Worm (Caenorhabditis elegans) whole organism, young adult: Measurements from ENCODE around the gene dyf-3.

ENCODE experiments used
- B0019.2 ChIP-seq: fragments of 200-800 bp; sonication (Bioruptor generic); conservative IDR thresholded peaks from 2 replicates; pipeline ENCODE4 v1.3.6; 2022; ENCODE audit warnings: missing genetic modification reagents, missing genetic modification characterization, missing compliant biosample characterization
- B0336.3 ChIP-seq: fragments of 200-800 bp; sonication (Bioruptor generic); IDR thresholded peaks from 2 replicates; pipeline ENCODE4 v1.3.6; 2022; ENCODE audit warnings: missing genetic modification characterization, missing compliant biosample characterization
- F39B2.1 ChIP-seq: fragments of 200-800 bp; sonication (Bioruptor generic); IDR thresholded peaks from 2 replicates; pipeline ENCODE4 v1.3.6; 2022; ENCODE audit warnings: missing genetic modification reagents, missing genetic modification characterization, missing compliant biosample characterization
- F49E8.2 ChIP-seq: sonication (generic microtip); optimal IDR thresholded peaks from 3 replicates; lab custom pipeline; 2017; ENCODE audit warnings: missing genetic modification characterization, mild to moderate bottlenecking, missing compliant biosample characterization, antibody characterized with exemption, moderate library complexity; ENCODE audit not compliant: insufficient read depth
- F52B5.7 ChIP-seq: sonication (generic microtip); optimal IDR thresholded peaks from 2 replicates; lab custom pipeline; 2016; ENCODE audit warnings: mild to moderate bottlenecking, missing genetic modification characterization, missing compliant biosample characterization
- F57C9.4 ChIP-seq: sonication (generic microtip); optimal IDR thresholded peaks from 2 replicates; lab custom pipeline; 2017; ENCODE audit warnings: mild to moderate bottlenecking, missing genetic modification characterization, missing compliant biosample characterization
- K12H6.12 ChIP-seq: fragments of 200-800 bp; sonication (Bioruptor generic); optimal IDR thresholded peaks from 2 replicates; lab custom pipeline; 2018; ENCODE audit warnings: mild to moderate bottlenecking, missing genetic modification characterization, missing compliant biosample characterization
- Y53G8AR.9 ChIP-seq: fragments of 200-800 bp; sonication (Bioruptor generic); conservative IDR thresholded peaks from 2 replicates; pipeline ENCODE4 v1.3.6; 2022; ENCODE audit warnings: missing genetic modification reagents, missing genetic modification characterization, missing compliant biosample characterization
- Y95B8A.8 ChIP-seq: fragments of 200-800 bp; sonication (Bioruptor generic); IDR thresholded peaks from 2 replicates; pipeline ENCODE4 v1.3.6; 2022; ENCODE audit warnings: missing genetic modification reagents, missing genetic modification characterization, missing compliant biosample characterization
- ama-1 ChIP-seq, 3 experiments: fragments of 150-350 bp in 1 of 3; sonication (generic microtip) in 2 of 3; optimal IDR thresholded peaks; 2 replicates each; lab custom pipeline; 2014 to 2018; ENCODE audit warnings: missing biosample characterization in 2 of 3, missing genetic modification characterization in 2 of 3, missing genetic modification reagents in 2 of 3
- atf-7 ChIP-seq: sonication (generic microtip); optimal IDR thresholded peaks from 2 replicates; lab custom pipeline; 2017; ENCODE audit warnings: mild to moderate bottlenecking, missing genetic modification characterization, missing compliant biosample characterization
- attf-3 ChIP-seq: fragments of 200-800 bp; sonication (Bioruptor generic); conservative IDR thresholded peaks from 2 replicates; pipeline ENCODE4 v1.3.6; 2022; ENCODE audit warnings: missing genetic modification reagents, missing genetic modification characterization, missing compliant biosample characterization
- bed-1 ChIP-seq: fragments of 200-800 bp; sonication (Bioruptor generic); IDR thresholded peaks from 2 replicates; pipeline ENCODE4 v1.3.6; 2022; ENCODE audit warnings: missing genetic modification reagents, missing genetic modification characterization, missing compliant biosample characterization
- bed-2 ChIP-seq: fragments of 200-800 bp; sonication (Bioruptor generic); IDR thresholded peaks from 2 replicates; pipeline ENCODE4 v1.3.6; 2022; ENCODE audit warnings: missing genetic modification reagents, missing genetic modification characterization, missing compliant biosample characterization
- cebp-2 ChIP-seq: fragments of 200-800 bp; sonication (Bioruptor generic); IDR thresholded peaks from 2 replicates; pipeline ENCODE4 v1.3.6; 2022; ENCODE audit warnings: missing genetic modification characterization, missing compliant biosample characterization
- ceh-27 ChIP-seq: fragments of 200-800 bp; sonication (Bioruptor generic); optimal IDR thresholded peaks from 2 replicates; lab custom pipeline; 2018; ENCODE audit warnings: mild to moderate bottlenecking, missing genetic modification characterization, moderate library complexity, missing compliant biosample characterization
- ceh-79 ChIP-seq: sonication (generic microtip); optimal IDR thresholded peaks from 2 replicates; lab custom pipeline; 2017; ENCODE audit warnings: mild to moderate bottlenecking, missing genetic modification characterization, missing compliant biosample characterization
- chd-7 ChIP-seq: sonication (generic microtip); optimal IDR thresholded peaks from 2 replicates; lab custom pipeline; 2016; ENCODE audit warnings: mild to moderate bottlenecking, missing genetic modification characterization, moderate library complexity, missing compliant biosample characterization
- dox-1 ChIP-seq: fragments of 200-800 bp; sonication (Bioruptor generic); IDR thresholded peaks from 2 replicates; pipeline ENCODE4 v1.3.6; 2022; ENCODE audit warnings: missing genetic modification reagents, missing genetic modification characterization, missing compliant biosample characterization
- efl-1 ChIP-seq: fragments of 150-350 bp; optimal IDR thresholded peaks from 2 replicates; lab custom pipeline; 2014; ENCODE audit warnings: missing biosample characterization, missing genetic modification reagents, missing genetic modification characterization
- egrh-3 ChIP-seq: fragments of 200-800 bp; sonication (Bioruptor generic); IDR thresholded peaks from 2 replicates; pipeline ENCODE4 v1.3.6; 2022; ENCODE audit warnings: missing genetic modification reagents, missing genetic modification characterization, missing compliant biosample characterization
- ekl-4 ChIP-seq: fragments of 200-800 bp; sonication (Bioruptor generic); IDR thresholded peaks from 2 replicates; pipeline ENCODE4 v1.3.6; 2022; ENCODE audit warnings: missing genetic modification reagents, missing genetic modification characterization, missing compliant biosample characterization
- lin-54 ChIP-seq: fragments of 200-800 bp; sonication (Bioruptor generic); optimal IDR thresholded peaks from 2 replicates; lab custom pipeline; 2018; ENCODE audit warnings: mild to moderate bottlenecking, missing genetic modification characterization, missing compliant biosample characterization
- lsl-1 ChIP-seq: fragments of 200-800 bp; sonication (Bioruptor generic); optimal IDR thresholded peaks from 2 replicates; lab custom pipeline; 2018; ENCODE audit warnings: mild to moderate bottlenecking, missing genetic modification characterization, moderate library complexity, missing compliant biosample characterization
- madf-3 ChIP-seq: fragments of 200-800 bp; sonication (Bioruptor generic); IDR thresholded peaks from 2 replicates; pipeline ENCODE4 v1.3.6; 2022; ENCODE audit warnings: missing genetic modification reagents, missing genetic modification characterization, missing compliant biosample characterization
- madf-6 ChIP-seq: fragments of 200-800 bp; sonication (Bioruptor generic); IDR thresholded peaks from 2 replicates; pipeline ENCODE4 v1.3.6; 2022; ENCODE audit warnings: missing genetic modification reagents, missing genetic modification characterization, missing compliant biosample characterization
- mcd-1 ChIP-seq: fragments of 200-800 bp; sonication (Bioruptor generic); IDR thresholded peaks from 2 replicates; pipeline ENCODE4 v1.3.6; 2022; ENCODE audit warnings: missing genetic modification reagents, missing genetic modification characterization, missing compliant biosample characterization
- nfya-2 ChIP-seq: fragments of 200-800 bp; sonication (Bioruptor generic); IDR thresholded peaks from 2 replicates; pipeline ENCODE4 v1.3.6; 2022; ENCODE audit warnings: missing genetic modification reagents, missing genetic modification characterization, missing compliant biosample characterization
- nfyb-1 ChIP-seq: fragments of 200-800 bp; sonication (Bioruptor generic); IDR thresholded peaks from 2 replicates; pipeline ENCODE4 v1.3.6; 2022; ENCODE audit warnings: missing genetic modification reagents, missing genetic modification characterization, missing compliant biosample characterization
- pbrm-1 ChIP-seq: fragments of 200-800 bp; sonication (Bioruptor generic); IDR thresholded peaks from 2 replicates; pipeline ENCODE4 v1.3.6; 2022; ENCODE audit warnings: missing genetic modification reagents, missing genetic modification characterization, missing compliant biosample characterization
- pha-4 ChIP-seq: fragments of 150-350 bp; sonication (generic microtip); optimal IDR thresholded peaks from 2 replicates; lab custom pipeline; 2014; ENCODE audit warnings: missing biosample characterization, missing genetic modification reagents, missing genetic modification characterization
- rec-8 ChIP-seq, 2 experiments: sonication (generic microtip); optimal IDR thresholded peaks; 2 replicates each; lab custom pipeline; 2016; ENCODE audit warnings: mild to moderate bottlenecking in 2 of 2, missing genetic modification characterization in 2 of 2, missing genetic modification reagents in 2 of 2, missing genotype in 2 of 2, missing biosample characterization in 1 of 2, missing compliant biosample characterization in 1 of 2, moderate library complexity in 1 of 2
- repo-1 ChIP-seq: sonication (generic microtip); optimal IDR thresholded peaks from 2 replicates; lab custom pipeline; 2017; ENCODE audit warnings: mild to moderate bottlenecking, missing genetic modification characterization, missing compliant biosample characterization
- rpc-1 ChIP-seq, 2 experiments: fragments of 150-350 bp in 1 of 2; sonication (generic microtip) in 1 of 2; optimal IDR thresholded peaks; 2 replicates each; lab custom pipeline; 2014 to 2018; ENCODE audit warnings: missing biosample characterization in 1 of 2, missing genetic modification characterization in 1 of 2, missing genetic modification reagents in 1 of 2, missing genotype in 1 of 2
- sdz-38 ChIP-seq: sonication (generic microtip); optimal IDR thresholded peaks from 2 replicates; lab custom pipeline; 2016; ENCODE audit warnings: missing genotype, missing genetic modification characterization, missing compliant biosample characterization
- snpc-4 ChIP-seq, 5 experiments: fragments of 150-350 bp in 1 of 5; sonication (generic microtip) in 4 of 5; optimal IDR thresholded peaks; 2 replicates each; lab custom pipeline; 2014 to 2018; ENCODE audit warnings: missing genetic modification characterization in 5 of 5, missing biosample characterization in 3 of 5, antibody characterized with exemption in 2 of 5, mild to moderate bottlenecking in 2 of 5, missing compliant biosample characterization in 2 of 5, missing genotype in 2 of 5, moderate library complexity in 2 of 5, missing genetic modification reagents in 1 of 5
- sptf-2 ChIP-seq: fragments of 200-800 bp; sonication (Bioruptor generic); optimal IDR thresholded peaks from 2 replicates; lab custom pipeline; 2018; ENCODE audit warnings: mild to moderate bottlenecking, missing genetic modification characterization, missing compliant biosample characterization
- tlf-1 ChIP-seq: fragments of 200-800 bp; sonication (Bioruptor generic); optimal IDR thresholded peaks from 2 replicates; lab custom pipeline; 2018; ENCODE audit warnings: mild to moderate bottlenecking, missing genetic modification characterization, missing compliant biosample characterization
- xnd-1 ChIP-seq: sonication (generic microtip); optimal IDR thresholded peaks from 2 replicates; lab custom pipeline; 2016; ENCODE audit warnings: missing genotype, missing genetic modification reagents, missing genetic modification characterization, missing compliant biosample characterization
- ztf-26 ChIP-seq: sonication (generic microtip); optimal IDR thresholded peaks from 2 replicates; lab custom pipeline; 2017; ENCODE audit warnings: missing genetic modification characterization, missing compliant biosample characterization

The dyf-3 gene

ce11 chrIV:3384047-3384446 is 15.0 kb downstream of the dyf-3 start, which contains the start of gene B0546.4:
TSS of gene B0546.4 (minus strand) at chrIV:3384147.
- TF ChIP-seq B0336.3 (GFP tag; lab: Robert Waterston, UW) (no peak), lsl-1 (GFP tag; lab: Kevin White, UChicago) (no peak), snpc-4 (GFP tag; optimal IDR thresholded peaks at IDR 0.05; lab: Kevin White, UChicago) (no peak), snpc-4 (tag; optimal IDR thresholded peaks at IDR 0.05; lab: Kevin White, UChicago) (no peak), cebp-2 (GFP tag; lab: Robert Waterston, UW) (no peak), egrh-3 (GFP tag; lab: Robert Waterston, UW) (no peak), sptf-2 (GFP tag; lab: Kevin White, UChicago) (no peak), rpc-1 (optimal IDR thresholded peaks at IDR 0.05; lab: Kevin White, UChicago) (no peak), rpc-1 (tag; optimal IDR thresholded peaks at IDR 0.05; lab: Kevin White, UChicago) (no peak), bed-1 (GFP tag; lab: Robert Waterston, UW) (no peak), dox-1 (GFP tag; lab: Robert Waterston, UW) (no peak), bed-2 (GFP tag; lab: Robert Waterston, UW) (no peak), mcd-1 (GFP tag; lab: Robert Waterston, UW) (no peak)

- TF ChIP-seq K12H6.12 (tag; lab: Kevin White, UChicago): no peak
- peak; percentile 65; the same call in 1 of the 2 replicates for TF ChIP-seq attf-3 (GFP tag; lab: Robert Waterston, UW)
Measured at ce11 chrIV:3383203-3383602, 15.8 kb downstream of the dyf-3 start.

ce11 chrIV:3382338-3382907 is 16.6 kb downstream of the dyf-3 start, which contains the start of gene B0546.3:
TSS of gene B0546.3 (minus strand) at chrIV:3382841.
- TF ChIP-seq B0019.2 (GFP tag; lab: Robert Waterston, UW) (no peak), F57C9.4 (tag; lab: Kevin White, UChicago) (peak; percentile 59), chd-7 (peak; percentile 39), efl-1 (no peak), lsl-1 (GFP tag; lab: Kevin White, UChicago) (no peak), atf-7 (tag; lab: Kevin White, UChicago) (no peak), sdz-38 (tag; lab: Kevin White, UChicago) (no peak), Y53G8AR.9 (0 out of 2 replicates have a peak, but pooled peaks have one; percentile 34), lin-54 (GFP tag; lab: Kevin White, UChicago) (no peak), ztf-26 (peak; percentile 63), ceh-27 (GFP tag; lab: Kevin White, UChicago) (no peak), B0336.3 (GFP tag; lab: Robert Waterston, UW) (0 out of 2 replicates have a peak, but pooled peaks have one; percentile 29), F52B5.7 (no peak), pha-4 (no peak), xnd-1 (tag; lab: Kevin White, UChicago) (no peak), ama-1 (optimal IDR thresholded peaks at IDR 0.05; lab: Kevin White, UChicago) (no peak), ama-1 (GFP tag; optimal IDR thresholded peaks at IDR 0.05; lab: Kevin White, UChicago) (no peak), attf-3 (GFP tag; lab: Robert Waterston, UW) (peak; percentile 30; the same call in 1 of the 2 replicates), pbrm-1 (no peak), F39B2.1 (GFP tag; lab: Robert Waterston, UW) (no peak), dox-1 (GFP tag; lab: Robert Waterston, UW) (0 out of 2 replicates have a peak, but pooled peaks have one; percentile 10), repo-1 (tag; lab: Kevin White, UChicago) (peak; percentile 54), nfya-2 (GFP tag; lab: Robert Waterston, UW) (no peak), F49E8.2 (tag; lab: Kevin White, UChicago) (no peak), madf-3 (no peak), ekl-4 (GFP tag; lab: Robert Waterston, UW) (peak; percentile 47; the same call in 1 of the 2 replicates), ceh-79 (no peak), Y95B8A.8 (GFP tag; lab: Robert Waterston, UW) (no peak), snpc-4 (GFP tag; optimal IDR thresholded peaks at IDR 0.05; lab: Kevin White, UChicago) (no peak), snpc-4 (tag; optimal IDR thresholded peaks at IDR 0.05; lab: Kevin White, UChicago) (peak in 1 of 4 experiments; percentile 11), tlf-1 (GFP tag; lab: Kevin White, UChicago) (no peak), nfyb-1 (0 out of 2 replicates have a peak, but pooled peaks have one; percentile 57), rec-8 (tag; optimal IDR thresholded peaks at IDR 0.05; lab: Kevin White, UChicago) (no peak), madf-6 (GFP tag; lab: Robert Waterston, UW) (0 out of 2 replicates have a peak, but pooled peaks have one; percentile 25)
